Fruit fly (Drosophila melanogaster): ENCODE data around the gene Apc.

dm6 chr3R:28891513-28892097 lies 47.1 kb upstream of the Apc start:
- TF ChIP-seq CG8478 (optimal IDR thresholded peaks at IDR 0.05) (no peak), CTCF (optimal IDR thresholded peaks at IDR 0.05) (no peak)
